Worm (Caenorhabditis elegans) whole organism, L3 larva: Measurements from ENCODE around the gene nep-23.

Experiments
- R02D3.7 ChIP-seq: fragments of 150-350 bp; optimal IDR thresholded peaks from 2 replicates; lab custom pipeline; 2014; ENCODE audit warnings: missing biosample characterization, missing genetic modification characterization
- ZK546.5 ChIP-seq: sonication (generic microtip); optimal IDR thresholded peaks from 2 replicates; lab custom pipeline; 2017; ENCODE audit warnings: missing biosample characterization, missing genetic modification characterization
- aly-2 ChIP-seq: fragments of 150-350 bp; optimal IDR thresholded peaks from 2 replicates; lab custom pipeline; 2014; ENCODE audit warnings: missing biosample characterization, missing genetic modification characterization
- ama-1 ChIP-seq: fragments of 150-350 bp; optimal IDR thresholded peaks from 2 replicates; lab custom pipeline; 2018
- ceh-16 ChIP-seq: sonication (generic microtip); optimal IDR thresholded peaks from 2 replicates; lab custom pipeline; 2017; ENCODE audit warnings: missing biosample characterization, missing genetic modification characterization
- ceh-28 ChIP-seq: fragments of 150-350 bp; optimal IDR thresholded peaks from 2 replicates; lab custom pipeline; 2014; ENCODE audit warnings: missing biosample characterization, missing genetic modification reagents, missing genetic modification characterization
- ceh-82 ChIP-seq: fragments of 150-350 bp; optimal IDR thresholded peaks from 2 replicates; lab custom pipeline; 2014; ENCODE audit warnings: missing biosample characterization, missing genetic modification characterization
- ceh-9 ChIP-seq: sonication (generic microtip); optimal IDR thresholded peaks from 2 replicates; lab custom pipeline; 2018; ENCODE audit warnings: missing biosample characterization, missing genetic modification characterization
- daf-12 ChIP-seq: fragments of 150-350 bp; optimal IDR thresholded peaks from 2 replicates; lab custom pipeline; 2014; ENCODE audit warnings: missing biosample characterization, missing genetic modification reagents, missing genetic modification characterization
- egl-5 ChIP-seq: fragments of 150-350 bp; optimal IDR thresholded peaks from 2 replicates; lab custom pipeline; 2017; ENCODE audit warnings: missing biosample characterization, missing genetic modification reagents, missing genetic modification characterization, inconsistent platforms
- elt-2 ChIP-seq: sonication (generic microtip); optimal IDR thresholded peaks from 2 replicates; lab custom pipeline; 2016; ENCODE audit warnings: missing genetic modification reagents, mild to moderate bottlenecking, missing genetic modification characterization, missing compliant biosample characterization
- elt-3 ChIP-seq, 3 experiments: fragments of 150-350 bp in 1 of 3; sonication (generic microtip) in 2 of 3; optimal IDR thresholded peaks; 2 replicates in 2 of 3; 4 replicates in 1 of 3; lab custom pipeline; 2014 to 2017; ENCODE audit warnings: missing biosample characterization in 3 of 3, missing genetic modification characterization in 3 of 3
- eor-1 ChIP-seq, 2 experiments: fragments of 150-350 bp; optimal IDR thresholded peaks; 2 replicates each; lab custom pipeline; 2014 to 2018; ENCODE audit warnings: missing biosample characterization in 2 of 2, missing genetic modification characterization in 2 of 2
- hmg-11 ChIP-seq: sonication (generic microtip); optimal IDR thresholded peaks from 2 replicates; lab custom pipeline; 2016; ENCODE audit warnings: missing genetic modification characterization, missing compliant biosample characterization
- jun-1 ChIP-seq: fragments of 150-350 bp; optimal IDR thresholded peaks from 2 replicates; lab custom pipeline; 2014; ENCODE audit warnings: missing biosample characterization, missing genetic modification reagents, missing genetic modification characterization
- lin-15B ChIP-seq: fragments of 150-350 bp; optimal IDR thresholded peaks from 2 replicates; lab custom pipeline; 2014; ENCODE audit warnings: missing biosample characterization, missing genetic modification characterization
- lin-39 ChIP-seq: fragments of 150-350 bp; optimal IDR thresholded peaks from 2 replicates; lab custom pipeline; 2018; ENCODE audit warnings: missing biosample characterization, missing genetic modification reagents, missing genetic modification characterization
- mdl-1 ChIP-seq: fragments of 150-350 bp; optimal IDR thresholded peaks from 2 replicates; lab custom pipeline; 2014; ENCODE audit warnings: missing biosample characterization, missing genetic modification characterization
- nhr-12 ChIP-seq: fragments of 150-350 bp; optimal IDR thresholded peaks from 2 replicates; lab custom pipeline; 2014; ENCODE audit warnings: missing biosample characterization, missing genetic modification characterization
- nhr-25 ChIP-seq: sonication (generic microtip); optimal IDR thresholded peaks from 2 replicates; lab custom pipeline; 2017; ENCODE audit warnings: missing biosample characterization, missing genetic modification characterization
- nhr-43 ChIP-seq: sonication (generic microtip); optimal IDR thresholded peaks from 2 replicates; lab custom pipeline; 2016; ENCODE audit warnings: mild to moderate bottlenecking, missing genetic modification characterization, missing compliant biosample characterization; ENCODE audit not compliant: poor library complexity, severe bottlenecking
- nhr-67 ChIP-seq: fragments of 150-350 bp; optimal IDR thresholded peaks from 2 replicates; lab custom pipeline; 2014; ENCODE audit warnings: missing biosample characterization, missing genetic modification characterization
- nhr-77 ChIP-seq: fragments of 150-350 bp; optimal IDR thresholded peaks from 2 replicates; lab custom pipeline; 2014; ENCODE audit warnings: missing biosample characterization, missing genetic modification characterization
- pqm-1 ChIP-seq: fragments of 150-350 bp; optimal IDR thresholded peaks from 2 replicates; lab custom pipeline; 2017; ENCODE audit warnings: missing biosample characterization, missing genetic modification characterization, inconsistent platforms
- sea-2 ChIP-seq: fragments of 150-350 bp; sonication (generic microtip); optimal IDR thresholded peaks from 4 replicates; lab custom pipeline; 2014; ENCODE audit warnings: missing biosample characterization, missing genetic modification reagents, missing genetic modification characterization
- skn-1 ChIP-seq: fragments of 150-350 bp; optimal IDR thresholded peaks from 2 replicates; lab custom pipeline; 2014; ENCODE audit warnings: missing biosample characterization, missing genetic modification characterization
- snpc-4 ChIP-seq: fragments of 150-350 bp; optimal IDR thresholded peaks from 2 replicates; lab custom pipeline; 2014; ENCODE audit warnings: missing biosample characterization, missing genetic modification characterization
- unc-62 ChIP-seq: fragments of 150-350 bp; sonication (generic microtip); optimal IDR thresholded peaks from 4 replicates; lab custom pipeline; 2014; ENCODE audit warnings: missing biosample characterization, missing genetic modification reagents, missing genetic modification characterization
- zag-1 ChIP-seq: fragments of 150-350 bp; optimal IDR thresholded peaks from 2 replicates; lab custom pipeline; 2014; ENCODE audit warnings: missing biosample characterization, missing genetic modification characterization
- ztf-11 ChIP-seq: fragments of 150-350 bp; optimal IDR thresholded peaks from 2 replicates; lab custom pipeline; 2014; ENCODE audit warnings: missing biosample characterization, missing genetic modification characterization
- ztf-4 ChIP-seq: fragments of 150-350 bp; optimal IDR thresholded peaks from 2 replicates; lab custom pipeline; 2014; ENCODE audit warnings: missing biosample characterization, missing genetic modification characterization

Gene nep-23

ce11 chrIV:16919212-16919775 lies 847 bp upstream of the nep-23 start, which contains the start of the genes Y116A8C.470 and Y116A8C.463:
TSS of gene Y116A8C.470 (minus strand) at chrIV:16919312.
TSS of gene Y116A8C.463 (plus strand) at chrIV:16919725.
- no peak for TF ChIP-seq elt-2 (tag; lab: Kevin White, UChicago)
- TF ChIP-seq ztf-4 (tag; lab: Kevin White, UChicago): no peak
- no peak for TF ChIP-seq ceh-9 (tag; lab: Kevin White, UChicago)
- no peak for TF ChIP-seq nhr-77
- no peak for TF ChIP-seq daf-12 (tag; lab: Kevin White, UChicago)
- no peak for TF ChIP-seq nhr-67
- TF ChIP-seq unc-62 (GFP tag; lab: Kevin White, UChicago): no peak
- TF ChIP-seq pqm-1 (tag; lab: Kevin White, UChicago): no peak
- no peak for TF ChIP-seq ztf-11 (tag; lab: Kevin White, UChicago)
- TF ChIP-seq ceh-16 (tag; lab: Kevin White, UChicago): no peak
- no peak for TF ChIP-seq nhr-43 (tag; lab: Kevin White, UChicago)
- TF ChIP-seq hmg-11: no peak

ce11 chrIV:16921999-16922398 lies 1.9 kb downstream of the nep-23 start:
- TF ChIP-seq aly-2 (tag; lab: Kevin White, UChicago) (no peak), zag-1 (tag; lab: Kevin White, UChicago) (no peak), ztf-11 (tag; lab: Kevin White, UChicago) (no peak), lin-39 (tag; lab: Kevin White, UChicago) (no peak), elt-3 (tag; optimal IDR thresholded peaks at IDR 0.05; lab: Kevin White, UChicago) (no peak), ceh-82 (tag; lab: Kevin White, UChicago) (no peak)

ce11 chrIV:16924092-16924491 lies 4.0 kb downstream of the nep-23 start, which contains the start of gene nep-24:
TSS of gene nep-24 (plus strand) at chrIV:16924392.
- TF ChIP-seq skn-1 (tag; lab: Kevin White, UChicago) (no peak), eor-1 (tag; optimal IDR thresholded peaks at IDR 0.05; lab: Kevin White, UChicago) (no peak), nhr-67 (no peak), nhr-12 (tag; lab: Kevin White, UChicago) (no peak)

ce11 chrIV:16925363-16925863 lies 5.3 kb downstream of the nep-23 start:
- TF ChIP-seq R02D3.7 (no peak), mdl-1 (tag; lab: Kevin White, UChicago) (no peak), snpc-4 (tag; lab: Kevin White, UChicago) (no peak), hmg-11 (no peak), nhr-25 (tag; lab: Kevin White, UChicago) (no peak)

- no peak for TF ChIP-seq ceh-9 (tag; lab: Kevin White, UChicago)
These were observed 6.4 kb downstream of the nep-23 start for ce11 chrIV:16926558-16926957.

ce11 chrIV:16931077-16931476 lies 10.9 kb downstream of the nep-23 start, which contains the start of gene Y116A8C.49:
TSS of gene Y116A8C.49 (minus strand) at chrIV:16931177.
- no peak for TF ChIP-seq ZK546.5 (tag; lab: Kevin White, UChicago)
- TF ChIP-seq mdl-1 (tag; lab: Kevin White, UChicago): no peak
- TF ChIP-seq unc-62 (GFP tag; lab: Kevin White, UChicago): no peak
- TF ChIP-seq ama-1 (lab: Kevin White, UChicago): no peak
- no peak for TF ChIP-seq ceh-16 (tag; lab: Kevin White, UChicago)
- TF ChIP-seq skn-1 (tag; lab: Kevin White, UChicago): no peak
- no peak for TF ChIP-seq elt-3 (tag; optimal IDR thresholded peaks at IDR 0.05; lab: Kevin White, UChicago)
- no peak for TF ChIP-seq hmg-11
- no peak for TF ChIP-seq ceh-28 (tag; lab: Kevin White, UChicago)
- TF ChIP-seq ceh-9 (tag; lab: Kevin White, UChicago): no peak
- TF ChIP-seq egl-5: no peak
- no peak for TF ChIP-seq pqm-1 (tag; lab: Kevin White, UChicago)
- TF ChIP-seq jun-1 (tag; lab: Kevin White, UChicago): no peak
- TF ChIP-seq aly-2 (tag; lab: Kevin White, UChicago): no peak

- no peak for TF ChIP-seq ceh-82 (tag; lab: Kevin White, UChicago)
- TF ChIP-seq sea-2 (GFP tag; lab: Kevin White, UChicago): no peak
- TF ChIP-seq ceh-9 (tag; lab: Kevin White, UChicago): no peak
- no peak for TF ChIP-seq lin-15B
These were observed 15.9 kb downstream of the nep-23 start for ce11 chrIV:16936053-16936452.
